Fruit fly (Drosophila melanogaster): Measurements from ENCODE around the gene CG14441.

CG14441 gene

dm6 chrX:6654198-6654831 lies 45.0 kb upstream of the CG14441 start, which contains the start of the genes CG3226 and Cdc7 (continued):
- TF ChIP-seq pan (optimal IDR thresholded peaks at IDR 0.05) (no peak), pan (GFP tag; optimal IDR thresholded peaks at IDR 0.05 in 1 of 2, IDR thresholded peaks at IDR 0.05 in 1 of 2) (peak in 1 of 2 experiments; percentile 58), oc (tag; optimal IDR thresholded peaks at IDR 0.05) (peak; percentile 41), CG14965 (GFP tag; optimal IDR thresholded peaks at IDR 0.05; ENCODE audit: borderline replicate concordance) (no peak), ATbp (GFP tag; optimal IDR thresholded peaks at IDR 0.05) (peak; percentile 69), CG4424 (GFP tag; optimal IDR thresholded peaks at IDR 0.05) (peak; percentile 72), Mes4 (GFP tag; optimal IDR thresholded peaks at IDR 0.05) (peak; percentile 66), kay (GFP tag; optimal IDR thresholded peaks at IDR 0.05) (no peak), CG6654 (GFP tag; optimal IDR thresholded peaks at IDR 0.05) (peak; percentile 43), ttk (GFP tag; IDR thresholded peaks at IDR 0.05) (0 out of 2 replicates have a peak, but pooled peaks have one; percentile 49), Med (GFP tag) (peak; percentile 96), CG8924 (tag; optimal IDR thresholded peaks at IDR 0.05) (peak; percentile 70), vvl (GFP tag; IDR thresholded peaks at IDR 0.05) (peak; percentile 78), bab2 (GFP tag; optimal IDR thresholded peaks at IDR 0.05) (peak; percentile 35), CG4617 (GFP tag; optimal IDR thresholded peaks at IDR 0.05; ENCODE audit: borderline replicate concordance) (peak; percentile 21), bsh (GFP tag; optimal IDR thresholded peaks at IDR 0.05) (peak in 1 of 2 experiments; percentile 52), CG1647 (GFP tag; optimal IDR thresholded peaks at IDR 0.05) (no peak), Sin3A (optimal IDR thresholded peaks at IDR 0.05) (peak; percentile 78), ash1 (GFP tag; optimal IDR thresholded peaks at IDR 0.05) (peak; percentile 66), sob (GFP tag; IDR thresholded peaks at IDR 0.05) (peak; percentile 74), CG17912 (GFP tag; optimal IDR thresholded peaks at IDR 0.05) (peak; percentile 68), nerfin-1 (tag; optimal IDR thresholded peaks at IDR 0.05) (peak; percentile 73), Dek (tag; optimal IDR thresholded peaks at IDR 0.05) (peak; percentile 56), CG3838 (GFP tag; optimal IDR thresholded peaks at IDR 0.05) (peak; percentile 35), NC2α (GFP tag; optimal IDR thresholded peaks at IDR 0.05) (no peak), sr (GFP tag; IDR thresholded peaks at IDR 0.05) (peak; percentile 19; the same call in 1 of the 3 replicates), gfzf (GFP tag; optimal IDR thresholded peaks at IDR 0.05) (peak; percentile 83), HmgD (GFP tag; optimal IDR thresholded peaks at IDR 0.05) (no peak), Dll (GFP tag; IDR thresholded peaks at IDR 0.05; ENCODE audit: partially characterized antibody) (peak; percentile 71), Scr (GFP tag; IDR thresholded peaks at IDR 0.05; ENCODE audit: partially characterized antibody) (peak; percentile 71), crol (GFP tag; IDR thresholded peaks at IDR 0.05) (no peak; the same call in 1 of the 2 replicates), CG9727 (GFP tag; optimal IDR thresholded peaks at IDR 0.05) (peak; percentile 90), pzg (GFP tag; optimal IDR thresholded peaks at IDR 0.05) (peak; percentile 81), Xbp1 (GFP tag; optimal IDR thresholded peaks at IDR 0.05) (peak; percentile 68), CG3726 (GFP tag; IDR thresholded peaks at IDR 0.05) (no peak), chn (GFP tag; optimal IDR thresholded peaks at IDR 0.05) (no peak), bowl (GFP tag; IDR thresholded peaks at IDR 0.05) (no peak), lilli (GFP tag; optimal IDR thresholded peaks at IDR 0.05) (peak; percentile 12), CG7987 (GFP tag; optimal IDR thresholded peaks at IDR 0.05) (peak; percentile 89), CG13123 (GFP tag; optimal IDR thresholded peaks at IDR 0.05) (no peak), gt (GFP tag; IDR thresholded peaks at IDR 0.05) (no peak), Meics (GFP tag; optimal IDR thresholded peaks at IDR 0.05) (peak; percentile 89), tll (GFP tag; optimal IDR thresholded peaks at IDR 0.05) (no peak), Dp (GFP tag; optimal IDR thresholded peaks at IDR 0.05) (peak; percentile 62), grau (tag; optimal IDR thresholded peaks at IDR 0.05) (peak; percentile 69), Nf-YA (GFP tag; IDR thresholded peaks at IDR 0.05) (no peak), pnt (GFP tag; optimal IDR thresholded peaks at IDR 0.05) (no peak), Xrp1 (GFP tag; IDR thresholded peaks at IDR 0.05) (no peak), CG10431 (GFP tag; optimal IDR thresholded peaks at IDR 0.05) (peak; percentile 73), CG3995 (GFP tag; optimal IDR thresholded peaks at IDR 0.05) (peak; percentile 72)

Data from whole organism, embryonic.